Worm (Caenorhabditis elegans) whole organism, L1 larva: Measurements from ENCODE around the gene srj-37.

ENCODE experiments used
- C16A3.4 ChIP-seq: fragments of 150-350 bp; optimal IDR thresholded peaks from 2 replicates; lab custom pipeline; 2014; ENCODE audit warnings: missing biosample characterization, missing genetic modification characterization
- aly-2 ChIP-seq: fragments of 150-350 bp; optimal IDR thresholded peaks from 2 replicates; lab custom pipeline; 2014; ENCODE audit warnings: missing biosample characterization, missing genetic modification characterization
- ama-1 ChIP-seq: fragments of 150-350 bp; optimal IDR thresholded peaks from 2 replicates; lab custom pipeline; 2014
- dpl-1 ChIP-seq, 3 experiments: fragments of 150-350 bp in 2 of 3; sonication (generic microtip) in 1 of 3; optimal IDR thresholded peaks; 2 replicates each; lab custom pipeline; 2014 to 2017; ENCODE audit warnings: missing biosample characterization in 3 of 3, missing genetic modification characterization in 3 of 3, missing genetic modification reagents in 3 of 3
- elt-3 ChIP-seq, 6 experiments: fragments of 150-350 bp in 1 of 6; sonication (generic microtip); optimal IDR thresholded peaks; 2 replicates each; lab custom pipeline; 2017 to 2018; ENCODE audit warnings: missing biosample characterization in 6 of 6, missing genetic modification characterization in 6 of 6, inconsistent platforms in 1 of 6
- fkh-10 ChIP-seq: sonication (generic microtip); optimal IDR thresholded peaks from 2 replicates; lab custom pipeline; 2017; ENCODE audit warnings: missing biosample characterization, missing genetic modification reagents, missing genetic modification characterization
- lin-35 ChIP-seq, 2 experiments: fragments of 150-350 bp; optimal IDR thresholded peaks; 2 replicates each; lab custom pipeline; 2014; ENCODE audit warnings: missing biosample characterization in 2 of 2, missing genetic modification characterization in 2 of 2, missing genetic modification reagents in 2 of 2
- lsy-2 ChIP-seq, 2 experiments: fragments of 150-350 bp; optimal IDR thresholded peaks; 2 replicates each; lab custom pipeline; 2014; ENCODE audit warnings: missing biosample characterization in 2 of 2, missing genetic modification characterization in 2 of 2
- nhr-77 ChIP-seq: fragments of 150-350 bp; optimal IDR thresholded peaks from 2 replicates; lab custom pipeline; 2014; ENCODE audit warnings: missing biosample characterization, missing genetic modification characterization
- nhr-90 ChIP-seq: sonication (generic microtip); optimal IDR thresholded peaks from 2 replicates; lab custom pipeline; 2016; ENCODE audit warnings: mild to moderate bottlenecking, missing genetic modification characterization, missing compliant biosample characterization; ENCODE audit not compliant: poor library complexity
- skn-1 ChIP-seq: fragments of 150-350 bp; optimal IDR thresholded peaks from 2 replicates; lab custom pipeline; 2014; ENCODE audit warnings: missing biosample characterization, missing genetic modification characterization
- snpc-4 ChIP-seq: fragments of 150-350 bp; optimal IDR thresholded peaks from 2 replicates; lab custom pipeline; 2014; ENCODE audit warnings: missing biosample characterization, missing genetic modification characterization

- no peak for TF ChIP-seq nhr-77 (tag; lab: Kevin White, UChicago)
- no peak for TF ChIP-seq aly-2
- no peak for TF ChIP-seq fkh-10 (GFP tag; lab: Kevin White, UChicago)
- TF ChIP-seq ama-1 (lab: Kevin White, UChicago): no peak
- no peak for TF ChIP-seq lsy-2 (tag; optimal IDR thresholded peaks at IDR 0.05; lab: Kevin White, UChicago)
- no peak for TF ChIP-seq skn-1 (tag; lab: Kevin White, UChicago)
- TF ChIP-seq nhr-90 (tag; lab: Kevin White, UChicago): no peak
- no peak for TF ChIP-seq snpc-4 (tag; lab: Kevin White, UChicago)
- TF ChIP-seq dpl-1 (GFP tag; optimal IDR thresholded peaks at IDR 0.05; lab: Kevin White, UChicago): no peak
- no peak for TF ChIP-seq lin-35 (GFP tag; optimal IDR thresholded peaks at IDR 0.05; lab: Kevin White, UChicago)
- TF ChIP-seq elt-3 (tag; optimal IDR thresholded peaks at IDR 0.05; lab: Kevin White, UChicago): no peak
- TF ChIP-seq C16A3.4 (tag; lab: Kevin White, UChicago): no peak
Observed at ce11 chrV:671342-671741, 32.9 kb downstream of the srj-37 start, which contains the start of gene sru-24.
